Worm (Caenorhabditis elegans) whole organism, L4/young adult: ENCODE measurements around the gene srd-17.

ENCODE experiments used
- W03F9.2 ChIP-seq: fragments of 150-350 bp; optimal IDR thresholded peaks from 2 replicates; lab custom pipeline; 2014; ENCODE audit warnings: missing biosample characterization, missing genetic modification characterization
- him-1 ChIP-seq: sonication (generic microtip); optimal IDR thresholded peaks from 2 replicates; lab custom pipeline; 2016; ENCODE audit warnings: missing genotype, missing genetic modification reagents, missing genetic modification characterization, missing compliant biosample characterization

DNA sequence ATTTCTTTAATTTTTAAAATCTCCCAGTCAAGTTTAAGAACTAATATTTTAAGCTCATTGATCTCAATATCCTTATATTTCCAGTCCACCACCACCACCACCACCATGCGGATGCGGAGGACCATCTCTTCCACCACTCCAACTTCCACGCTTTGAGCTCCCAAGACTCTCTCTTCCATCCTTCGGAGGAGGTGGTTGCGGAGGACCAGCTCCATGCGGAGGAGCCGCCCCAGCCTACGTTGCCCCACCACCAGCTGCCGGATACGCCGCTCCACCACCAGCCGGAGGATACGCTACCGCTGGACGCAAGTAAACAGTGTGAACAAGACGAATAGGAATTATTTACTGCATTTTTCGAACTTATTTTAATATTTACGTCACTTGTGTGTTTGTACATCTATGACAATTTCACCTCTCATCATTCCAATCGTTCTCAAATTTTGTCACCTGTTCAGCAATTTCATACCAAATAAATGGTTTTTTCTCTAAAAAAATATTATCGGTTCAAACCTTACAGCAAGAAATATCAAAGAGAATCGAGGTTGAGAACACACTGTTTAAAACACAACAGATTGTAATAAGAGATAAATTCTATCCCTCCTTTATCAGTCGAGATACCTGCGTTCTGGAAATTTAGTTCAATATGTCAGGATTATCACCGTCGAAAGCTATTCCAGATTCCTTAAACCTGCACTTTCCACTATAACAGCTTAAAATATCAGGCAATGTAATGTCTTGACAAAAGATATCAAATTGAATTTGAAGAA is 21.1 kb downstream of the srd-17 start:
- no peak for TF ChIP-seq him-1 (tag; lab: Kevin White, UChicago)
- no peak for TF ChIP-seq W03F9.2 (tag; lab: Kevin White, UChicago)
